Worm (Caenorhabditis elegans) whole organism, L3 larva: ENCODE measurements around the gene fbxb-14.

Experiments
- ZK546.5 ChIP-seq: sonication (generic microtip); optimal IDR thresholded peaks from 2 replicates; lab custom pipeline; 2017; ENCODE audit warnings: missing biosample characterization, missing genetic modification characterization
- aly-2 ChIP-seq: fragments of 150-350 bp; optimal IDR thresholded peaks from 2 replicates; lab custom pipeline; 2014; ENCODE audit warnings: missing biosample characterization, missing genetic modification characterization
- ama-1 ChIP-seq: fragments of 150-350 bp; optimal IDR thresholded peaks from 2 replicates; lab custom pipeline; 2018
- ceh-16 ChIP-seq: sonication (generic microtip); optimal IDR thresholded peaks from 2 replicates; lab custom pipeline; 2017; ENCODE audit warnings: missing biosample characterization, missing genetic modification characterization
- ceh-82 ChIP-seq: fragments of 150-350 bp; optimal IDR thresholded peaks from 2 replicates; lab custom pipeline; 2014; ENCODE audit warnings: missing biosample characterization, missing genetic modification characterization
- ceh-9 ChIP-seq: sonication (generic microtip); optimal IDR thresholded peaks from 2 replicates; lab custom pipeline; 2018; ENCODE audit warnings: missing biosample characterization, missing genetic modification characterization
- daf-12 ChIP-seq: fragments of 150-350 bp; optimal IDR thresholded peaks from 2 replicates; lab custom pipeline; 2014; ENCODE audit warnings: missing biosample characterization, missing genetic modification reagents, missing genetic modification characterization
- egl-27 ChIP-seq: sonication (generic microtip); optimal IDR thresholded peaks from 4 replicates; lab custom pipeline; 2017; ENCODE audit warnings: missing biosample characterization, missing genetic modification reagents, missing genetic modification characterization
- egl-5 ChIP-seq: fragments of 150-350 bp; optimal IDR thresholded peaks from 2 replicates; lab custom pipeline; 2017; ENCODE audit warnings: missing biosample characterization, missing genetic modification reagents, missing genetic modification characterization, inconsistent platforms
- elt-2 ChIP-seq: sonication (generic microtip); optimal IDR thresholded peaks from 2 replicates; lab custom pipeline; 2016; ENCODE audit warnings: missing genetic modification reagents, mild to moderate bottlenecking, missing genetic modification characterization, missing compliant biosample characterization
- elt-3 ChIP-seq, 3 experiments: fragments of 150-350 bp in 1 of 3; sonication (generic microtip) in 2 of 3; optimal IDR thresholded peaks; 2 replicates in 2 of 3; 4 replicates in 1 of 3; lab custom pipeline; 2014 to 2017; ENCODE audit warnings: missing biosample characterization in 3 of 3, missing genetic modification characterization in 3 of 3
- fkh-2 ChIP-seq: fragments of 150-350 bp; optimal IDR thresholded peaks from 2 replicates; lab custom pipeline; 2014; ENCODE audit warnings: missing biosample characterization, missing genetic modification reagents, missing genetic modification characterization
- fos-1 ChIP-seq: fragments of 150-350 bp; optimal IDR thresholded peaks from 2 replicates; lab custom pipeline; 2014; ENCODE audit warnings: missing biosample characterization, missing genetic modification characterization
- hmg-11 ChIP-seq: sonication (generic microtip); optimal IDR thresholded peaks from 2 replicates; lab custom pipeline; 2016; ENCODE audit warnings: missing genetic modification characterization, missing compliant biosample characterization
- jun-1 ChIP-seq: fragments of 150-350 bp; optimal IDR thresholded peaks from 2 replicates; lab custom pipeline; 2014; ENCODE audit warnings: missing biosample characterization, missing genetic modification reagents, missing genetic modification characterization
- lin-15B ChIP-seq: fragments of 150-350 bp; optimal IDR thresholded peaks from 2 replicates; lab custom pipeline; 2014; ENCODE audit warnings: missing biosample characterization, missing genetic modification characterization
- lin-39 ChIP-seq: fragments of 150-350 bp; optimal IDR thresholded peaks from 2 replicates; lab custom pipeline; 2018; ENCODE audit warnings: missing biosample characterization, missing genetic modification reagents, missing genetic modification characterization
- lsy-12 ChIP-seq: sonication (generic microtip); optimal IDR thresholded peaks from 2 replicates; lab custom pipeline; 2016; ENCODE audit warnings: mild to moderate bottlenecking, missing genetic modification characterization, missing compliant biosample characterization
- mml-1 ChIP-seq: fragments of 150-350 bp; sonication (generic microtip); optimal IDR thresholded peaks from 3 replicates; lab custom pipeline; 2014; ENCODE audit warnings: missing biosample characterization, missing genetic modification characterization
- nfya-1 ChIP-seq: sonication (generic microtip); optimal IDR thresholded peaks from 2 replicates; lab custom pipeline; 2017; ENCODE audit warnings: missing genetic modification characterization, mild to moderate bottlenecking, missing compliant biosample characterization, antibody characterized with exemption, moderate library complexity; ENCODE audit not compliant: insufficient read depth
- nhr-12 ChIP-seq: fragments of 150-350 bp; optimal IDR thresholded peaks from 2 replicates; lab custom pipeline; 2014; ENCODE audit warnings: missing biosample characterization, missing genetic modification characterization
- nhr-23 ChIP-seq: fragments of 150-350 bp; optimal IDR thresholded peaks from 2 replicates; lab custom pipeline; 2014; ENCODE audit warnings: missing biosample characterization, missing genetic modification reagents, missing genetic modification characterization
- nhr-237 ChIP-seq: fragments of 150-350 bp; optimal IDR thresholded peaks from 2 replicates; lab custom pipeline; 2014; ENCODE audit warnings: missing biosample characterization, missing genetic modification characterization
- nhr-25 ChIP-seq: sonication (generic microtip); optimal IDR thresholded peaks from 2 replicates; lab custom pipeline; 2017; ENCODE audit warnings: missing biosample characterization, missing genetic modification characterization
- nhr-28 ChIP-seq: fragments of 150-350 bp; optimal IDR thresholded peaks from 2 replicates; lab custom pipeline; 2014; ENCODE audit warnings: missing biosample characterization, missing genetic modification characterization
- nhr-43 ChIP-seq: sonication (generic microtip); optimal IDR thresholded peaks from 2 replicates; lab custom pipeline; 2016; ENCODE audit warnings: mild to moderate bottlenecking, missing genetic modification characterization, missing compliant biosample characterization; ENCODE audit not compliant: poor library complexity, severe bottlenecking
- nhr-67 ChIP-seq: fragments of 150-350 bp; optimal IDR thresholded peaks from 2 replicates; lab custom pipeline; 2014; ENCODE audit warnings: missing biosample characterization, missing genetic modification characterization
- nhr-76 ChIP-seq: fragments of 150-350 bp; sonication (generic microtip); optimal IDR thresholded peaks from 5 replicates; lab custom pipeline; 2014; ENCODE audit warnings: missing biosample characterization, missing genetic modification characterization
- nhr-77 ChIP-seq: fragments of 150-350 bp; optimal IDR thresholded peaks from 2 replicates; lab custom pipeline; 2014; ENCODE audit warnings: missing biosample characterization, missing genetic modification characterization
- pha-4 ChIP-seq: fragments of 150-350 bp; optimal IDR thresholded peaks from 2 replicates; lab custom pipeline; 2014; ENCODE audit warnings: missing biosample characterization, missing genetic modification reagents, missing genetic modification characterization
- pqm-1 ChIP-seq: fragments of 150-350 bp; optimal IDR thresholded peaks from 2 replicates; lab custom pipeline; 2017; ENCODE audit warnings: missing biosample characterization, missing genetic modification characterization, inconsistent platforms
- sea-2 ChIP-seq: fragments of 150-350 bp; sonication (generic microtip); optimal IDR thresholded peaks from 4 replicates; lab custom pipeline; 2014; ENCODE audit warnings: missing biosample characterization, missing genetic modification reagents, missing genetic modification characterization
- skn-1 ChIP-seq: fragments of 150-350 bp; optimal IDR thresholded peaks from 2 replicates; lab custom pipeline; 2014; ENCODE audit warnings: missing biosample characterization, missing genetic modification characterization
- snpc-4 ChIP-seq: fragments of 150-350 bp; optimal IDR thresholded peaks from 2 replicates; lab custom pipeline; 2014; ENCODE audit warnings: missing biosample characterization, missing genetic modification characterization
- tbx-2 ChIP-seq: sonication (generic microtip); optimal IDR thresholded peaks from 2 replicates; lab custom pipeline; 2016; ENCODE audit warnings: mild to moderate bottlenecking, missing genetic modification characterization, missing compliant biosample characterization
- unc-62 ChIP-seq: fragments of 150-350 bp; sonication (generic microtip); optimal IDR thresholded peaks from 4 replicates; lab custom pipeline; 2014; ENCODE audit warnings: missing biosample characterization, missing genetic modification reagents, missing genetic modification characterization
- zag-1 ChIP-seq: fragments of 150-350 bp; optimal IDR thresholded peaks from 2 replicates; lab custom pipeline; 2014; ENCODE audit warnings: missing biosample characterization, missing genetic modification characterization

The fbxb-14 gene

ce11 chrII:582649-583048, at the start of gene fbxb-14:
TSS of gene fbxb-14 (minus strand) at chrII:582749.
- TF ChIP-seq nhr-67 (tag; lab: Kevin White, UChicago): no peak

DNA sequence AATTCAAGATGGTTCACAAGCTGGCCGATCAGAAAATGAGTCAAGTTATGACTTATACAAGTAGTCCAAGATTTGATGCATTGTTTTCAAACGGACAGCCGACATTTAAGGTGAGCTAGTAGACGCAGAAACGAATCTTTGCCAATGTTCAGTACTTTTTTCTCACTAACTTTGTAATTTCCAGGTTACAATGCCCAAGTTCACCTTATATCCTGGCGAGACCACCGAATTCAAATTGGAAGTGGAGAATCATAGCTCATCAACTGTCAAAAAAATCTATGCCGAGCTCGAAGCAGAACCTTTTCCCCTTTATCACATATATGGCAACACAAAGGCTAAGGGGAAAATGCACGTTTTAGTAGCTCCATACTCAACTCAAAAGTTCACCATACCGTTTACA, 45.4 kb upstream of the fbxb-14 start:
- TF ChIP-seq ceh-16 (tag; lab: Kevin White, UChicago): no peak
- TF ChIP-seq nhr-43 (tag; lab: Kevin White, UChicago): no peak
- TF ChIP-seq nhr-12: no peak
- no peak for TF ChIP-seq tbx-2 (tag; lab: Kevin White, UChicago)
- TF ChIP-seq fkh-2 (tag; lab: Kevin White, UChicago): no peak
- no peak for TF ChIP-seq zag-1 (tag; lab: Kevin White, UChicago)
- no peak for TF ChIP-seq ZK546.5
- TF ChIP-seq ceh-9 (tag; lab: Kevin White, UChicago): no peak
- no peak for TF ChIP-seq lin-15B (tag; lab: Kevin White, UChicago)
- no peak for TF ChIP-seq skn-1 (tag; lab: Kevin White, UChicago)
- TF ChIP-seq daf-12 (tag; lab: Kevin White, UChicago): no peak

DNA sequence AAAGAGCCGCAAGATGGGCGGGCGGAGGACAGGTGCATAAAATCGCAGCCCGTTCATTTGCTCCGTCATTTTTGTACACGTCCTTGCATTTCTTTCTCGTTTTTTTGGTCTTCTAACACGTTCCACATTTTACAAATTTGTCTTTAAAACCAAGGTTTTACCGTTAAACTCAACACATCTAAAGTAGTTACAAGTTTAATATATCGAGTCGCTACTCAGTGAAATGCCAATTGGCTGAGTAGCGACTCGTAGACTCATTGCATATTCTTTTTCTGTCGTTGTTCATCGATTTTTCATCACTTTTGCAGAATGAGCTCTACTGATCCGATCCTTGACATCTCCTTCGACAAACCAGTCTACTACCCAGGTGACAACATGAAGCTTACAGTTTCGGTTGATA, 44.7 kb upstream of the fbxb-14 start, which contains the start of gene arrd-1:
arrd-1 (plus strand) TSS at position 301 of the 400 bp plus-strand sequence.
- TF ChIP-seq pqm-1 (tag; lab: Kevin White, UChicago) (no peak), sea-2 (GFP tag; lab: Kevin White, UChicago) (no peak), nhr-43 (tag; lab: Kevin White, UChicago) (no peak), nhr-76 (tag; lab: Kevin White, UChicago) (no peak), fos-1 (tag; lab: Kevin White, UChicago) (no peak), tbx-2 (tag; lab: Kevin White, UChicago) (no peak), egl-5 (tag; lab: Kevin White, UChicago) (no peak), mml-1 (no peak), daf-12 (tag; lab: Kevin White, UChicago) (no peak), elt-2 (tag; lab: Kevin White, UChicago) (no peak), nhr-67 (tag; lab: Kevin White, UChicago) (no peak), ceh-82 (no peak), nfya-1 (tag; lab: Kevin White, UChicago) (no peak), elt-3 (tag; optimal IDR thresholded peaks at IDR 0.05; lab: Kevin White, UChicago) (no peak), nhr-237 (no peak), egl-27 (tag; lab: Kevin White, UChicago) (no peak), aly-2 (no peak), jun-1 (tag; lab: Kevin White, UChicago) (no peak), nhr-77 (tag; lab: Kevin White, UChicago) (no peak), unc-62 (GFP tag; lab: Kevin White, UChicago) (no peak)

- no peak for TF ChIP-seq nhr-76 (tag; lab: Kevin White, UChicago)
- TF ChIP-seq snpc-4 (tag; lab: Kevin White, UChicago): no peak
- no peak for TF ChIP-seq nhr-77 (tag; lab: Kevin White, UChicago)
- no peak for TF ChIP-seq tbx-2 (tag; lab: Kevin White, UChicago)
- TF ChIP-seq ama-1 (lab: Kevin White, UChicago): no peak
- peak; percentile 41 for TF ChIP-seq lin-39
- no peak for TF ChIP-seq lsy-12
- TF ChIP-seq jun-1 (tag; lab: Kevin White, UChicago): peak; percentile 8
- peak; percentile 86 for TF ChIP-seq hmg-11 (tag; lab: Kevin White, UChicago)
- peak; percentile 65 for TF ChIP-seq pha-4
- peak; percentile 48 for TF ChIP-seq nhr-25 (tag; lab: Kevin White, UChicago)
- no peak for TF ChIP-seq nhr-28 (tag; lab: Kevin White, UChicago)
- no peak for TF ChIP-seq zag-1 (tag; lab: Kevin White, UChicago)
- TF ChIP-seq nhr-23: peak; percentile 72
- TF ChIP-seq ceh-9 (tag; lab: Kevin White, UChicago): no peak
- TF ChIP-seq mml-1: no peak
- TF ChIP-seq ceh-82: no peak
- peak; percentile 33 for TF ChIP-seq nfya-1 (tag; lab: Kevin White, UChicago)
- no peak for TF ChIP-seq elt-3 (tag; optimal IDR thresholded peaks at IDR 0.05; lab: Kevin White, UChicago)
Measured at ce11 chrII:625926-626325, 43.4 kb upstream of the fbxb-14 start.
